Fruit fly (Drosophila melanogaster): ENCODE measurements around the gene Mob2.

The Mob2 gene

dm6 chr3L:11540330-11540702, 21.7 kb downstream of the Mob2 start:
- TF ChIP-seq CG12605 (GFP tag; IDR thresholded peaks at IDR 0.05) = no peak
- no peak for TF ChIP-seq Pif1B (GFP tag; optimal IDR thresholded peaks at IDR 0.05)
- TF ChIP-seq CG13204 (GFP tag; optimal IDR thresholded peaks at IDR 0.05) = no peak
- TF ChIP-seq EcR (GFP tag; optimal IDR thresholded peaks at IDR 0.05) = no peak
- no peak for TF ChIP-seq CG8301 (tag; optimal IDR thresholded peaks at IDR 0.05)

- TF ChIP-seq CG8301 (tag; optimal IDR thresholded peaks at IDR 0.05) = no peak
- no peak for TF ChIP-seq CG4496 (GFP tag; IDR thresholded peaks at IDR 0.05)
- no peak for TF ChIP-seq Pif1B (GFP tag; optimal IDR thresholded peaks at IDR 0.05)
- TF ChIP-seq EcR (GFP tag; optimal IDR thresholded peaks at IDR 0.05) = no peak
- TF ChIP-seq rn (GFP tag; IDR thresholded peaks at IDR 0.05) = no peak
- no peak for TF ChIP-seq fd96Ca (GFP tag; IDR thresholded peaks at IDR 0.05)
- no peak for TF ChIP-seq CG14655 (GFP tag; optimal IDR thresholded peaks at IDR 0.05)
These were observed 22.3 kb downstream of the Mob2 start for dm6 chr3L:11539511-11540329.

- TF ChIP-seq rn (GFP tag; IDR thresholded peaks at IDR 0.05) (0 out of 2 replicates have a peak, but pooled peaks have one; percentile 18), Pif1A (GFP tag; optimal IDR thresholded peaks at IDR 0.05) (peak; percentile 31), Ets98B (GFP tag; IDR thresholded peaks at IDR 0.05) (peak; percentile 14; the same call in 1 of the 2 replicates), CG14655 (GFP tag; optimal IDR thresholded peaks at IDR 0.05) (peak; percentile 42), fd96Ca (GFP tag; IDR thresholded peaks at IDR 0.05) (no peak; the same call in 2 of the 3 replicates), CG4496 (GFP tag; IDR thresholded peaks at IDR 0.05) (peak; percentile 56; the same call in 2 of the 3 replicates), CG8301 (tag; optimal IDR thresholded peaks at IDR 0.05) (peak; percentile 63), CG9948 (tag; optimal IDR thresholded peaks at IDR 0.05) (peak; percentile 12), CG32121 (GFP tag; IDR thresholded peaks at IDR 0.05) (peak; percentile 34; the same call in 1 of the 2 replicates), CG10348 (GFP tag; IDR thresholded peaks at IDR 0.05) (no peak)
These were observed 25.1 kb downstream of the Mob2 start for dm6 chr3L:11536767-11537419.

dm6 chr3L:11536132-11536531, 25.9 kb downstream of the Mob2 start:
- TF ChIP-seq CG4496 (GFP tag; IDR thresholded peaks at IDR 0.05) (peak; percentile 75; the same call in 2 of the 3 replicates), gl (tag; optimal IDR thresholded peaks at IDR 0.05) (no peak), CG12605 (GFP tag; IDR thresholded peaks at IDR 0.05) (0 out of 2 replicates have a peak, but pooled peaks have one; percentile 18), EcR (GFP tag; optimal IDR thresholded peaks at IDR 0.05) (no peak), CG14655 (GFP tag; optimal IDR thresholded peaks at IDR 0.05) (peak; percentile 23), Ets98B (GFP tag; IDR thresholded peaks at IDR 0.05) (peak; percentile 56; the same call in 1 of the 2 replicates), fd96Ca (GFP tag; IDR thresholded peaks at IDR 0.05) (no peak), CG32121 (GFP tag; IDR thresholded peaks at IDR 0.05) (0 out of 2 replicates have a peak, but pooled peaks have one; percentile 7), CG8159 (tag; optimal IDR thresholded peaks at IDR 0.05) (peak; percentile 10)

dm6 chr3L:11534391-11535246, 27.4 kb downstream of the Mob2 start:
- TF ChIP-seq gl (tag; optimal IDR thresholded peaks at IDR 0.05) = no peak
- peak; percentile 53 for TF ChIP-seq CG12605 (GFP tag; IDR thresholded peaks at IDR 0.05)
- TF ChIP-seq fd96Ca (GFP tag; IDR thresholded peaks at IDR 0.05) = peak; percentile 56; the same call in 2 of the 3 replicates
- TF ChIP-seq CG8159 (tag; optimal IDR thresholded peaks at IDR 0.05) = no peak
- no peak for TF ChIP-seq EcR (GFP tag; optimal IDR thresholded peaks at IDR 0.05)
- peak; percentile 52 for TF ChIP-seq Ets98B (GFP tag; IDR thresholded peaks at IDR 0.05)
- no peak for TF ChIP-seq CG13204 (GFP tag; optimal IDR thresholded peaks at IDR 0.05)
- no peak for TF ChIP-seq CG10348 (GFP tag; IDR thresholded peaks at IDR 0.05)
- no peak for TF ChIP-seq D1 (tag; optimal IDR thresholded peaks at IDR 0.05)
- TF ChIP-seq CG32121 (GFP tag; IDR thresholded peaks at IDR 0.05) = peak; percentile 39
- TF ChIP-seq CG14655 (GFP tag; optimal IDR thresholded peaks at IDR 0.05) = peak; percentile 29
- TF ChIP-seq CG4496 (GFP tag; IDR thresholded peaks at IDR 0.05) = peak; percentile 65
- TF ChIP-seq rn (GFP tag; IDR thresholded peaks at IDR 0.05) = no peak
- no peak for TF ChIP-seq Pif1A (GFP tag; optimal IDR thresholded peaks at IDR 0.05)
- TF ChIP-seq CG9948 (tag; optimal IDR thresholded peaks at IDR 0.05) = no peak
- no peak for TF ChIP-seq Pif1B (GFP tag; optimal IDR thresholded peaks at IDR 0.05)
- no peak for TF ChIP-seq CG8301 (tag; optimal IDR thresholded peaks at IDR 0.05)
- TF ChIP-seq Snoo (tag; optimal IDR thresholded peaks at IDR 0.05) = peak; percentile 8
- no peak for TF ChIP-seq CG34367 (tag; optimal IDR thresholded peaks at IDR 0.05)
- TF ChIP-seq CG15710 (tag; optimal IDR thresholded peaks at IDR 0.05) = no peak
- no peak for TF ChIP-seq CG17806 (tag; optimal IDR thresholded peaks at IDR 0.05)

Data from whole organism, pupa.